Worm (Caenorhabditis elegans) whole organism, L1 larva: Measurements from ENCODE around the gene mvk-1.

Experiments used
- C16A3.4 ChIP-seq: fragments of 150-350 bp; optimal IDR thresholded peaks from 2 replicates; lab custom pipeline; 2014; ENCODE audit warnings: missing biosample characterization, missing genetic modification characterization
- F16B12.6 ChIP-seq: fragments of 150-350 bp; optimal IDR thresholded peaks from 2 replicates; lab custom pipeline; 2014; ENCODE audit warnings: missing biosample characterization, missing genetic modification characterization
- Y116A8C.19 ChIP-seq: sonication (generic microtip); optimal IDR thresholded peaks from 2 replicates; lab custom pipeline; 2016; ENCODE audit warnings: missing compliant biosample characterization, missing genetic modification characterization, borderline replicate concordance
- aha-1 ChIP-seq: fragments of 150-350 bp; optimal IDR thresholded peaks from 2 replicates; lab custom pipeline; 2014; ENCODE audit warnings: missing biosample characterization, missing genetic modification characterization
- aly-2 ChIP-seq: fragments of 150-350 bp; optimal IDR thresholded peaks from 2 replicates; lab custom pipeline; 2014; ENCODE audit warnings: missing biosample characterization, missing genetic modification characterization
- blmp-1 ChIP-seq: fragments of 150-350 bp; optimal IDR thresholded peaks from 2 replicates; lab custom pipeline; 2014; ENCODE audit warnings: missing biosample characterization, missing genetic modification characterization
- ceh-88 ChIP-seq: fragments of 200-800 bp; sonication (Bioruptor generic); IDR thresholded peaks from 2 replicates; pipeline ENCODE4 v1.3.6; 2022; ENCODE audit warnings: missing genetic modification characterization, missing compliant biosample characterization
- ceh-90 ChIP-seq: sonication (generic microtip); optimal IDR thresholded peaks from 2 replicates; lab custom pipeline; 2016; ENCODE audit warnings: missing genetic modification characterization, missing compliant biosample characterization
- dsc-1 ChIP-seq: sonication (generic microtip); optimal IDR thresholded peaks from 2 replicates; lab custom pipeline; 2016; ENCODE audit warnings: mild to moderate bottlenecking, missing genetic modification characterization, missing compliant biosample characterization
- efl-1 ChIP-seq, 4 experiments: fragments of 150-350 bp; optimal IDR thresholded peaks in 3 of 4; peaks in 1 of 4; 1 replicate in 1 of 4; 2 replicates in 3 of 4; lab custom pipeline; 2014; ENCODE audit warnings: missing biosample characterization in 2 of 4, missing genetic modification characterization in 2 of 4, missing genetic modification reagents in 2 of 4
- egl-13 ChIP-seq: sonication (generic microtip); optimal IDR thresholded peaks from 2 replicates; lab custom pipeline; 2016; ENCODE audit warnings: missing genotype, missing genetic modification reagents, missing genetic modification characterization, missing compliant biosample characterization
- ets-5 ChIP-seq: fragments of 200-800 bp; sonication (Bioruptor generic); IDR thresholded peaks from 2 replicates; pipeline ENCODE4 v1.3.6; 2022; ENCODE audit warnings: missing genetic modification characterization, missing compliant biosample characterization
- fkh-8 ChIP-seq: sonication (generic microtip); optimal IDR thresholded peaks from 2 replicates; lab custom pipeline; 2016; ENCODE audit warnings: mild to moderate bottlenecking, missing genetic modification characterization, missing compliant biosample characterization
- grh-1 ChIP-seq: fragments of 200-800 bp; sonication (Bioruptor generic); IDR thresholded peaks from 2 replicates; pipeline ENCODE4 v1.3.6; 2022; ENCODE audit warnings: missing genetic modification reagents, missing genetic modification characterization, missing compliant biosample characterization
- hlh-4 ChIP-seq: sonication (generic microtip); optimal IDR thresholded peaks from 2 replicates; lab custom pipeline; 2016; ENCODE audit warnings: mild to moderate bottlenecking, missing genetic modification characterization, missing compliant biosample characterization
- hpl-2 ChIP-seq: fragments of 150-350 bp; optimal IDR thresholded peaks from 2 replicates; lab custom pipeline; 2014; ENCODE audit warnings: missing biosample characterization, missing genetic modification reagents, missing genetic modification characterization
- irx-1 ChIP-seq: sonication (generic microtip); optimal IDR thresholded peaks from 2 replicates; lab custom pipeline; 2016; ENCODE audit warnings: missing genetic modification characterization, missing compliant biosample characterization
- lin-13 ChIP-seq: fragments of 150-350 bp; optimal IDR thresholded peaks from 2 replicates; lab custom pipeline; 2014; ENCODE audit warnings: missing biosample characterization, missing genetic modification reagents, missing genetic modification characterization
- lin-14 ChIP-seq: fragments of 200-800 bp; sonication (Bioruptor generic); optimal IDR thresholded peaks from 2 replicates; lab custom pipeline; 2018; ENCODE audit warnings: mild to moderate bottlenecking, missing genetic modification characterization, moderate library complexity, missing compliant biosample characterization
- lin-35 ChIP-seq, 2 experiments: fragments of 150-350 bp; optimal IDR thresholded peaks; 2 replicates each; lab custom pipeline; 2014; ENCODE audit warnings: missing biosample characterization in 2 of 2, missing genetic modification characterization in 2 of 2, missing genetic modification reagents in 2 of 2
- lsy-2 ChIP-seq, 2 experiments: fragments of 150-350 bp; optimal IDR thresholded peaks; 2 replicates each; lab custom pipeline; 2014; ENCODE audit warnings: missing biosample characterization in 2 of 2, missing genetic modification characterization in 2 of 2
- mdl-1 ChIP-seq, 2 experiments: fragments of 150-350 bp; optimal IDR thresholded peaks; 2 replicates each; lab custom pipeline; 2014 to 2017; ENCODE audit warnings: missing biosample characterization in 2 of 2, missing genetic modification characterization in 2 of 2, inconsistent platforms in 1 of 2
- mef-2 ChIP-seq: fragments of 150-350 bp; optimal IDR thresholded peaks from 2 replicates; lab custom pipeline; 2014; ENCODE audit warnings: missing biosample characterization, missing genetic modification characterization
- nhr-11 ChIP-seq: fragments of 150-350 bp; optimal IDR thresholded peaks from 2 replicates; lab custom pipeline; 2014; ENCODE audit warnings: missing biosample characterization, missing genetic modification characterization
- nhr-19 ChIP-seq: fragments of 200-800 bp; sonication (Bioruptor generic); conservative IDR thresholded peaks from 2 replicates; pipeline ENCODE4 v1.3.6; 2022; ENCODE audit warnings: missing genetic modification characterization, missing compliant biosample characterization
- nhr-71 ChIP-seq: sonication (generic microtip); optimal IDR thresholded peaks from 2 replicates; lab custom pipeline; 2016; ENCODE audit warnings: mild to moderate bottlenecking, missing genetic modification characterization, moderate library complexity, missing compliant biosample characterization
- nhr-76 ChIP-seq: sonication (generic microtip); optimal IDR thresholded peaks from 2 replicates; lab custom pipeline; 2017; ENCODE audit warnings: missing biosample characterization, missing genetic modification characterization
- nhr-77 ChIP-seq: fragments of 150-350 bp; optimal IDR thresholded peaks from 2 replicates; lab custom pipeline; 2014; ENCODE audit warnings: missing biosample characterization, missing genetic modification characterization
- nhr-84 ChIP-seq: sonication (generic microtip); optimal IDR thresholded peaks from 2 replicates; lab custom pipeline; 2017; ENCODE audit warnings: missing biosample characterization, missing genetic modification characterization
- nhr-85 ChIP-seq: sonication (generic microtip); peaks from one replicate; lab custom pipeline; 2016; ENCODE audit warnings: missing genetic modification characterization, inconsistent platforms, missing compliant biosample characterization
- nhr-90 ChIP-seq: sonication (generic microtip); optimal IDR thresholded peaks from 2 replicates; lab custom pipeline; 2016; ENCODE audit warnings: mild to moderate bottlenecking, missing genetic modification characterization, missing compliant biosample characterization; ENCODE audit not compliant: poor library complexity
- rnt-1 ChIP-seq: sonication (generic microtip); optimal IDR thresholded peaks from 2 replicates; lab custom pipeline; 2016; ENCODE audit warnings: mild to moderate bottlenecking, missing genetic modification characterization, moderate library complexity, missing compliant biosample characterization
- snpc-4 ChIP-seq: fragments of 150-350 bp; optimal IDR thresholded peaks from 2 replicates; lab custom pipeline; 2014; ENCODE audit warnings: missing biosample characterization, missing genetic modification characterization
- snu-23 ChIP-seq: sonication (generic microtip); optimal IDR thresholded peaks from 2 replicates; lab custom pipeline; 2016; ENCODE audit warnings: missing genetic modification characterization, missing compliant biosample characterization
- sup-37 ChIP-seq: fragments of 200-800 bp; sonication (Bioruptor generic); optimal IDR thresholded peaks from 2 replicates; lab custom pipeline; 2018; ENCODE audit warnings: mild to moderate bottlenecking, missing genetic modification characterization, missing compliant biosample characterization
- swsn-7 ChIP-seq: sonication (generic microtip); optimal IDR thresholded peaks from 2 replicates; lab custom pipeline; 2016; ENCODE audit warnings: missing genetic modification characterization, missing compliant biosample characterization
- tbx-2 ChIP-seq: sonication (generic microtip); optimal IDR thresholded peaks from 2 replicates; lab custom pipeline; 2016; ENCODE audit warnings: missing genetic modification characterization, missing compliant biosample characterization
- tlp-1 ChIP-seq: fragments of 150-350 bp; optimal IDR thresholded peaks from 2 replicates; lab custom pipeline; 2014; ENCODE audit warnings: missing biosample characterization, missing genetic modification characterization
- unc-130 ChIP-seq: fragments of 150-350 bp; optimal IDR thresholded peaks from 2 replicates; lab custom pipeline; 2017; ENCODE audit warnings: missing biosample characterization, missing genetic modification characterization, inconsistent platforms
- unc-98 ChIP-seq: fragments of 200-800 bp; sonication (Bioruptor generic); IDR thresholded peaks from 2 replicates; pipeline ENCODE4 v1.3.6; 2022; ENCODE audit warnings: missing genetic modification characterization, missing compliant biosample characterization
- xbp-1 ChIP-seq: sonication (generic microtip); optimal IDR thresholded peaks from 2 replicates; lab custom pipeline; 2016; ENCODE audit warnings: missing genetic modification characterization, missing compliant biosample characterization
- zag-1 ChIP-seq: fragments of 150-350 bp; optimal IDR thresholded peaks from 2 replicates; lab custom pipeline; 2014; ENCODE audit warnings: missing biosample characterization, missing genetic modification characterization
- ztf-4 ChIP-seq: fragments of 150-350 bp; optimal IDR thresholded peaks from 2 replicates; lab custom pipeline; 2014; ENCODE audit warnings: missing biosample characterization, missing genetic modification characterization

Gene mvk-1

ce11 chrIII:6158642-6159475 lies 22.8 kb upstream of the mvk-1 start, which contains the start of gene nfm-1 (continued):
- TF ChIP-seq tlp-1 (no peak), efl-1 (optimal IDR thresholded peaks at IDR 0.05; lab: Kevin White, UChicago) (peak; percentile 50 to 62), efl-1 (GFP tag; optimal IDR thresholded peaks at IDR 0.05 in 1 of 2; lab: Kevin White, UChicago) (peak; percentile 30 to 93), lin-35 (GFP tag; optimal IDR thresholded peaks at IDR 0.05; lab: Kevin White, UChicago) (peak; percentile 41 to 78), mdl-1 (tag; optimal IDR thresholded peaks at IDR 0.05; lab: Kevin White, UChicago) (peak in 1 of 2 experiments; percentile 23), nhr-77 (tag; lab: Kevin White, UChicago) (peak; percentile 14), nhr-90 (tag; lab: Kevin White, UChicago) (peak; percentile 62), ceh-88 (GFP tag; lab: Robert Waterston, UW) (0 out of 2 replicates have a peak, but pooled peaks have one; percentile 18), F16B12.6 (tag; lab: Kevin White, UChicago) (peak; percentile 17), nhr-84 (tag; lab: Kevin White, UChicago) (no peak), mef-2 (tag; lab: Kevin White, UChicago) (no peak), sup-37 (peak; percentile 10), C16A3.4 (tag; lab: Kevin White, UChicago) (peak; percentile 57), hpl-2 (GFP tag; lab: Kevin White, UChicago) (peak; percentile 58), swsn-7 (tag; lab: Kevin White, UChicago) (peak; percentile 59), aly-2 (tag; lab: Kevin White, UChicago) (no peak), tbx-2 (tag; lab: Kevin White, UChicago) (peak; percentile 35), ets-5 (no peak), nhr-71 (tag; lab: Kevin White, UChicago) (peak; percentile 72), unc-98 (GFP tag; lab: Robert Waterston, UW) (peak; percentile 30; the same call in 1 of the 2 replicates), irx-1 (tag; lab: Kevin White, UChicago) (peak; percentile 58), nhr-85 (tag; lab: Kevin White, UChicago) (peak; percentile 73), fkh-8 (tag; lab: Kevin White, UChicago) (peak; percentile 45), snu-23 (GFP tag; lab: Kevin White, UChicago) (peak; percentile 66), xbp-1 (tag; lab: Kevin White, UChicago) (peak; percentile 40), aha-1 (tag; lab: Kevin White, UChicago) (no peak), zag-1 (tag; lab: Kevin White, UChicago) (no peak), ztf-4 (tag; lab: Kevin White, UChicago) (no peak), nhr-76 (tag; lab: Kevin White, UChicago) (no peak), lin-13 (GFP tag; lab: Kevin White, UChicago) (peak; percentile 17), ceh-90 (tag; lab: Kevin White, UChicago) (no peak), unc-130 (peak; percentile 64), snpc-4 (tag; lab: Kevin White, UChicago) (peak; percentile 9), lsy-2 (tag; optimal IDR thresholded peaks at IDR 0.05; lab: Kevin White, UChicago) (peak; percentile 45 to 73), egl-13 (peak; percentile 19)

- TF ChIP-seq lsy-2 (tag; optimal IDR thresholded peaks at IDR 0.05; lab: Kevin White, UChicago) (peak in 1 of 2 experiments; percentile 15), snu-23 (GFP tag; lab: Kevin White, UChicago) (peak; percentile 15), sup-37 (no peak), nhr-77 (tag; lab: Kevin White, UChicago) (no peak), nhr-19 (GFP tag; lab: Robert Waterston, UW) (no peak; the same call in 1 of the 2 replicates), Y116A8C.19 (tag; lab: Kevin White, UChicago) (no peak), fkh-8 (tag; lab: Kevin White, UChicago) (no peak), grh-1 (GFP tag; lab: Robert Waterston, UW) (no peak), rnt-1 (peak; percentile 50), nhr-71 (tag; lab: Kevin White, UChicago) (peak; percentile 58), blmp-1 (tag; lab: Kevin White, UChicago) (no peak), tbx-2 (tag; lab: Kevin White, UChicago) (peak; percentile 3), snpc-4 (tag; lab: Kevin White, UChicago) (no peak), unc-130 (no peak), nhr-11 (no peak), dsc-1 (tag; lab: Kevin White, UChicago) (peak; percentile 43), hlh-4 (tag; lab: Kevin White, UChicago) (no peak), lin-14 (peak; percentile 50)
Measured at ce11 chrIII:6157708-6158321, 21.7 kb upstream of the mvk-1 start, which contains the start of gene anmt-2. TSS of gene anmt-2 (minus strand) at chrIII:6157758.
